Fruit fly (Drosophila melanogaster) whole organism, embryonic: ENCODE measurements around the gene CG5882.

Experiments used
- Asciz ChIP-seq: fragments of 200-800 bp; sonication (Bioruptor generic); optimal IDR thresholded peaks from 2 replicates; lab custom pipeline; 2017; ENCODE audit warnings: missing biosample characterization, mild to moderate bottlenecking, missing genetic modification characterization, missing genetic modification reagents
- CG10209 ChIP-seq: fragments of 200-800 bp; sonication (Bioruptor generic); optimal IDR thresholded peaks from 3 replicates; lab custom pipeline; 2017; ENCODE audit warnings: missing biosample characterization, mild to moderate bottlenecking, missing genetic modification characterization, missing genetic modification reagents
- CG11456 ChIP-seq: fragments of 200-800 bp; sonication (Bioruptor generic); IDR thresholded peaks from 3 replicates; pipeline ENCODE4 v1.3.6; 2022; ENCODE audit warnings: missing biosample characterization, missing genetic modification characterization
- CG12391 ChIP-seq: fragments of 200-800 bp; sonication (Bioruptor generic); optimal IDR thresholded peaks from 3 replicates; lab custom pipeline; 2018; ENCODE audit warnings: missing biosample characterization, mild to moderate bottlenecking, missing genetic modification characterization, moderate library complexity
- CG13123 ChIP-seq: fragments of 200-800 bp; sonication (Bioruptor generic); optimal IDR thresholded peaks from 2 replicates; lab custom pipeline; 2016; ENCODE audit warnings: missing biosample characterization, missing genetic modification characterization
- CG15601 ChIP-seq: fragments of 200-800 bp; sonication (Bioruptor generic); optimal IDR thresholded peaks from 3 replicates; lab custom pipeline; 2019; ENCODE audit warnings: missing biosample characterization, mild to moderate bottlenecking, missing genetic modification characterization, moderate library complexity
- CG16815 ChIP-seq: fragments of 200-800 bp; sonication (Bioruptor generic); optimal IDR thresholded peaks from 3 replicates; lab custom pipeline; 2017; ENCODE audit warnings: missing biosample characterization, mild to moderate bottlenecking, missing genetic modification characterization
- CG17359 ChIP-seq: fragments of 200-800 bp; sonication (Bioruptor generic); optimal IDR thresholded peaks from 3 replicates; lab custom pipeline; 2018; ENCODE audit warnings: missing biosample characterization, mild to moderate bottlenecking, missing genetic modification characterization, moderate library complexity
- CG1792 ChIP-seq: fragments of 200-800 bp; sonication (Bioruptor generic); optimal IDR thresholded peaks from 2 replicates; lab custom pipeline; 2016; ENCODE audit warnings: missing biosample characterization, missing genetic modification characterization
- CG18262 ChIP-seq: fragments of 200-800 bp; optimal IDR thresholded peaks from 3 replicates; lab custom pipeline; 2019; ENCODE audit warnings: missing biosample characterization, mild to moderate bottlenecking, missing genetic modification characterization, moderate library complexity
- CG2875 ChIP-seq: fragments of 200-800 bp; sonication (Bioruptor generic); optimal IDR thresholded peaks from 2 replicates; lab custom pipeline; 2017; ENCODE audit warnings: missing biosample characterization, mild to moderate bottlenecking, missing genetic modification characterization, missing genetic modification reagents
- CG31224 ChIP-seq: fragments of 200-800 bp; sonication (Bioruptor generic); IDR thresholded peaks from 2 replicates; pipeline ENCODE4 v1.3.6; 2022; ENCODE audit warnings: missing biosample characterization, missing genetic modification characterization
- CG3838 ChIP-seq: fragments of 200-800 bp; sonication (Bioruptor generic); optimal IDR thresholded peaks from 3 replicates; lab custom pipeline; 2016; ENCODE audit warnings: missing biosample characterization, missing genetic modification characterization
- CG7745 ChIP-seq: fragments of 200-800 bp; sonication (Bioruptor generic); optimal IDR thresholded peaks from 2 replicates; lab custom pipeline; 2018; ENCODE audit warnings: missing biosample characterization, mild to moderate bottlenecking, missing genetic modification characterization, moderate library complexity
- CG7786 ChIP-seq: fragments of 200-800 bp; sonication (Bioruptor generic); optimal IDR thresholded peaks from 2 replicates; lab custom pipeline; 2016; ENCODE audit warnings: missing biosample characterization, missing genetic modification characterization
- CG7839 ChIP-seq: fragments of 200-800 bp; sonication (Bioruptor generic); optimal IDR thresholded peaks from 3 replicates; lab custom pipeline; 2018; ENCODE audit warnings: missing biosample characterization, mild to moderate bottlenecking, missing genetic modification characterization, moderate library complexity
- CG7928 ChIP-seq: fragments of 200-800 bp; sonication (Bioruptor generic); optimal IDR thresholded peaks from 2 replicates; lab custom pipeline; 2017; ENCODE audit warnings: missing biosample characterization, mild to moderate bottlenecking, missing genetic modification characterization
- CG9876 ChIP-seq: fragments of 200-800 bp; sonication (Bioruptor generic); optimal IDR thresholded peaks from 2 replicates; lab custom pipeline; 2016; ENCODE audit warnings: missing biosample characterization, missing genetic modification characterization
- CkIIα-i1 ChIP-seq: fragments of 200-800 bp; sonication (Bioruptor generic); IDR thresholded peaks from 2 replicates; pipeline ENCODE4 v1.3.6; 2022; ENCODE audit warnings: missing biosample characterization, missing genetic modification characterization
- Elba2 ChIP-seq: fragments of 200-800 bp; sonication (Bioruptor generic); optimal IDR thresholded peaks from 3 replicates; lab custom pipeline; 2016; ENCODE audit warnings: missing biosample characterization, missing genetic modification characterization
- H2.0 ChIP-seq: fragments of 200-800 bp; sonication (Bioruptor generic); IDR thresholded peaks from 2 replicates; pipeline ENCODE4 v1.3.6; 2022; ENCODE audit warnings: missing biosample characterization, missing genetic modification characterization
- Hr51 ChIP-seq, 2 experiments: fragments of 200-800 bp; sonication (Bioruptor generic); optimal IDR thresholded peaks; 2 replicates in 1 of 2; 3 replicates in 1 of 2; lab custom pipeline; 2016 to 2018; ENCODE audit warnings: missing biosample characterization in 2 of 2, missing genetic modification characterization in 2 of 2, mild to moderate bottlenecking in 1 of 2, moderate library complexity in 1 of 2
- MTF-1 ChIP-seq: fragments of 200-800 bp; sonication (Bioruptor generic); optimal IDR thresholded peaks from 2 replicates; lab custom pipeline; 2018; ENCODE audit warnings: missing biosample characterization, mild to moderate bottlenecking, missing genetic modification characterization, borderline replicate concordance
- Med ChIP-seq: fragments of 200-800 bp; sonication (Bioruptor generic); peaks from one replicate; lab custom pipeline; 2016; ENCODE audit warnings: missing biosample characterization, missing genetic modification characterization, mild to moderate bottlenecking, inconsistent platforms, moderate library complexity
- NK7.1 ChIP-seq: fragments of 200-800 bp; sonication (Bioruptor generic); optimal IDR thresholded peaks from 3 replicates; lab custom pipeline; 2016; ENCODE audit warnings: missing biosample characterization, missing genetic modification characterization
- NfI ChIP-seq: fragments of 200-800 bp; sonication (Bioruptor generic); optimal IDR thresholded peaks from 3 replicates; lab custom pipeline; 2018; ENCODE audit warnings: missing biosample characterization, mild to moderate bottlenecking, missing genetic modification characterization, moderate library complexity
- Rfx ChIP-seq: fragments of 200-800 bp; sonication (Bioruptor generic); IDR thresholded peaks from 2 replicates; pipeline ENCODE4 v1.3.6; 2022; ENCODE audit warnings: missing biosample characterization, missing genetic modification characterization
- Six4 ChIP-seq: fragments of 200-800 bp; sonication (Bioruptor generic); optimal IDR thresholded peaks from 2 replicates; lab custom pipeline; 2016; ENCODE audit warnings: missing biosample characterization, missing genetic modification characterization
- Vsx1 ChIP-seq: fragments of 200-800 bp; sonication (Bioruptor generic); optimal IDR thresholded peaks from 2 replicates; lab custom pipeline; 2017; ENCODE audit warnings: missing biosample characterization, mild to moderate bottlenecking, missing genetic modification characterization, missing genetic modification reagents
- bbx ChIP-seq: fragments of 200-800 bp; sonication (Bioruptor generic); IDR thresholded peaks from 2 replicates; pipeline ENCODE4 v1.3.6; 2022; ENCODE audit warnings: missing biosample characterization, missing genetic modification characterization; ENCODE audit not compliant: partially characterized antibody
- chinmo ChIP-seq: fragments of 200-800 bp; sonication (Bioruptor generic); IDR thresholded peaks from 4 replicates; pipeline ENCODE4 v1.3.6; 2022; ENCODE audit warnings: missing biosample characterization, missing genetic modification characterization; ENCODE audit not compliant: partially characterized antibody
- dimm ChIP-seq: fragments of 200-800 bp; sonication (Bioruptor generic); IDR thresholded peaks from 2 replicates; pipeline ENCODE4 v1.3.6; 2022; ENCODE audit warnings: missing biosample characterization, missing genetic modification characterization
- emc ChIP-seq: fragments of 200-800 bp; sonication (Bioruptor generic); optimal IDR thresholded peaks from 2 replicates; lab custom pipeline; 2016; ENCODE audit warnings: missing biosample characterization, missing genetic modification characterization
- eve ChIP-seq, 2 experiments: fragments of >200 bp; optimal IDR thresholded peaks; 2 replicates each; lab custom pipeline; 2017; ENCODE audit warnings: missing biosample characterization in 2 of 2, missing genetic modification characterization in 2 of 2
- fd3F ChIP-seq: fragments of 200-800 bp; sonication (Bioruptor generic); optimal IDR thresholded peaks from 2 replicates; lab custom pipeline; 2018; ENCODE audit warnings: missing biosample characterization, mild to moderate bottlenecking, missing genetic modification characterization, moderate library complexity
- gsb ChIP-seq: fragments of 200-800 bp; sonication (Bioruptor generic); IDR thresholded peaks from 2 replicates; pipeline ENCODE4 v1.3.6; 2022; ENCODE audit warnings: missing biosample characterization, missing genetic modification characterization
- odd ChIP-seq: fragments of 200-800 bp; sonication (Bioruptor generic); optimal IDR thresholded peaks from 2 replicates; lab custom pipeline; 2017; ENCODE audit warnings: missing biosample characterization, mild to moderate bottlenecking, missing genetic modification characterization
- pros ChIP-seq: fragments of 200-800 bp; sonication (Bioruptor generic); optimal IDR thresholded peaks from 3 replicates; lab custom pipeline; 2019; ENCODE audit warnings: missing biosample characterization, mild to moderate bottlenecking, missing genetic modification characterization, moderate library complexity
- pzg ChIP-seq: fragments of 200-800 bp; sonication (Bioruptor generic); optimal IDR thresholded peaks from 3 replicates; lab custom pipeline; 2018; ENCODE audit warnings: missing biosample characterization, mild to moderate bottlenecking, missing genetic modification characterization, moderate library complexity
- repo ChIP-seq: fragments of 200-800 bp; sonication (Bioruptor generic); optimal IDR thresholded peaks from 2 replicates; lab custom pipeline; 2016; ENCODE audit warnings: missing biosample characterization, missing genetic modification characterization
- schlank ChIP-seq: fragments of 200-800 bp; sonication (Bioruptor generic); optimal IDR thresholded peaks from 2 replicates; lab custom pipeline; 2018; ENCODE audit warnings: missing biosample characterization, mild to moderate bottlenecking, missing genetic modification characterization
- sd ChIP-seq: fragments of 200-800 bp; sonication (Bioruptor generic); optimal IDR thresholded peaks from 3 replicates; lab custom pipeline; 2018; ENCODE audit warnings: missing biosample characterization, mild to moderate bottlenecking, missing genetic modification characterization, moderate library complexity
- sim ChIP-seq: fragments of 200-800 bp; sonication (Bioruptor generic); IDR thresholded peaks from 2 replicates; pipeline ENCODE4 v1.3.6; 2022; ENCODE audit warnings: missing biosample characterization, missing genetic modification characterization
- sr ChIP-seq: fragments of 200-800 bp; sonication (Bioruptor generic); IDR thresholded peaks from 3 replicates; pipeline ENCODE4 v1.3.6; 2022; ENCODE audit warnings: missing biosample characterization, missing genetic modification characterization
- tio ChIP-seq: fragments of 200-800 bp; sonication (Bioruptor generic); optimal IDR thresholded peaks from 2 replicates; lab custom pipeline; 2017; ENCODE audit warnings: missing biosample characterization, missing genetic modification characterization, inconsistent platforms
- tll ChIP-seq, 2 experiments: fragments of 200-800 bp in 1 of 2; fragments of >200 bp in 1 of 2; sonication (Bioruptor generic) in 1 of 2; optimal IDR thresholded peaks; 2 replicates each; lab custom pipeline; 2017 to 2019; ENCODE audit warnings: missing biosample characterization in 2 of 2, missing genetic modification characterization in 2 of 2, mild to moderate bottlenecking in 1 of 2, moderate library complexity in 1 of 2
- unpg ChIP-seq: fragments of 200-800 bp; sonication (Bioruptor generic); optimal IDR thresholded peaks from 3 replicates; lab custom pipeline; 2018; ENCODE audit warnings: missing biosample characterization, mild to moderate bottlenecking, missing genetic modification characterization, moderate library complexity
- wor ChIP-seq: fragments of 200-800 bp; sonication (Bioruptor generic); IDR thresholded peaks from 2 replicates; pipeline ENCODE4 v1.3.6; 2022; ENCODE audit warnings: missing biosample characterization, missing genetic modification characterization

The CG5882 gene

dm6 chr3R:27111784-27112602 is 6.5 kb upstream of the CG5882 start, which contains the start of the genes gb and CG5815 (continued):
- peak; percentile 70 for TF ChIP-seq NK7.1 (GFP tag; lab: Kevin White, UChicago)
- peak; percentile 74; the same call in 2 of the 4 replicates for TF ChIP-seq chinmo (GFP tag; lab: Robert Waterston, UW)
- peak; percentile 65 for TF ChIP-seq emc (GFP tag; lab: Kevin White, UChicago)
- TF ChIP-seq CG7786 (GFP tag; lab: Kevin White, UChicago), result peak; percentile 67
- peak; percentile 96 for TF ChIP-seq Rfx (GFP tag; lab: Robert Waterston, UW)
- peak; percentile 74 for TF ChIP-seq odd (GFP tag; lab: Kevin White, UChicago)
- peak; percentile 75 for TF ChIP-seq MTF-1 (GFP tag; lab: Kevin White, UChicago)
- peak; percentile 88 for TF ChIP-seq CG7839 (tag; lab: Kevin White, UChicago)
- peak; percentile 72 for TF ChIP-seq schlank (tag; lab: Kevin White, UChicago)
- peak; percentile 92 for TF ChIP-seq NfI (GFP tag; lab: Kevin White, UChicago)
- peak; percentile 83 for TF ChIP-seq CG13123 (GFP tag; lab: Kevin White, UChicago)
- peak; percentile 87 for TF ChIP-seq CG31224 (GFP tag; lab: Robert Waterston, UW)
- TF ChIP-seq CG15601, result peak; percentile 79
- peak; percentile 89 for TF ChIP-seq CG10209
- peak; percentile 97 for TF ChIP-seq Med (GFP tag; lab: Kevin White, UChicago)
- no peak for TF ChIP-seq CG7745
- no peak for TF ChIP-seq eve (GFP tag; optimal IDR thresholded peaks at IDR 0.05; lab: Kevin White, UChicago)
- peak; percentile 89 for TF ChIP-seq unpg (GFP tag; lab: Kevin White, UChicago)
- TF ChIP-seq bbx (GFP tag; lab: Robert Waterston, UW), result peak; percentile 85
- peak; percentile 17 for TF ChIP-seq CG1792 (GFP tag; lab: Kevin White, UChicago)
- TF ChIP-seq pros (GFP tag; lab: Kevin White, UChicago), result no peak
- TF ChIP-seq CG3838 (GFP tag; lab: Kevin White, UChicago), result peak; percentile 77
- TF ChIP-seq tio (GFP tag; lab: Kevin White, UChicago), result peak; percentile 88
- TF ChIP-seq CG11456 (GFP tag; lab: Robert Waterston, UW), result peak; percentile 92
- TF ChIP-seq H2.0 (GFP tag; lab: Robert Waterston, UW), result peak; percentile 89
- no peak for TF ChIP-seq repo (GFP tag; lab: Kevin White, UChicago)
- peak; percentile 88 for TF ChIP-seq CG17359 (tag; lab: Kevin White, UChicago)
- TF ChIP-seq CkIIα-i1 (GFP tag; lab: Robert Waterston, UW), result no peak
- peak; percentile 64 for TF ChIP-seq sim (GFP tag; lab: Robert Waterston, UW)
- TF ChIP-seq wor (GFP tag; lab: Robert Waterston, UW), result peak; percentile 69
- peak in 1 of 2 experiments; percentile 3 for TF ChIP-seq tll (GFP tag; optimal IDR thresholded peaks at IDR 0.05; lab: Kevin White, UChicago)
- peak; percentile 66 for TF ChIP-seq Elba2
- peak; percentile 94 for TF ChIP-seq CG12391 (tag; lab: Kevin White, UChicago)
- TF ChIP-seq Vsx1 (GFP tag; lab: Kevin White, UChicago), result no peak
- peak; percentile 90 for TF ChIP-seq CG16815 (GFP tag; lab: Kevin White, UChicago)
- TF ChIP-seq CG9876 (GFP tag; lab: Kevin White, UChicago), result peak; percentile 23
- peak; percentile 60 for TF ChIP-seq pzg (GFP tag; lab: Kevin White, UChicago)
- peak; percentile 81 for TF ChIP-seq CG2875 (GFP tag; lab: Kevin White, UChicago)
- TF ChIP-seq CG18262 (tag; lab: Kevin White, UChicago), result peak; percentile 87
- TF ChIP-seq Six4 (GFP tag; lab: Kevin White, UChicago), result peak; percentile 89
- TF ChIP-seq gsb, result peak; percentile 80
- TF ChIP-seq dimm (GFP tag; lab: Robert Waterston, UW), result peak; percentile 56
- peak; percentile 87 to 89 for TF ChIP-seq Hr51 (GFP tag; optimal IDR thresholded peaks at IDR 0.05; lab: Kevin White, UChicago)
- TF ChIP-seq fd3F, result peak; percentile 87
- TF ChIP-seq Asciz (GFP tag; lab: Kevin White, UChicago), result peak; percentile 70
- TF ChIP-seq sr (GFP tag; lab: Robert Waterston, UW), result 0 out of 3 replicates have a peak, but pooled peaks have one; percentile 53
- peak; percentile 74 for TF ChIP-seq CG7928 (GFP tag; lab: Kevin White, UChicago)
- no peak for TF ChIP-seq sd
